Fruit fly (Drosophila melanogaster) Kc167 (cell line): Measurements from ENCODE around the gene CG14915.

Experiments used
- Myc ChIP-seq: fragments of >200 bp; optimal IDR thresholded peaks from 2 replicates; lab custom pipeline; 2017; ENCODE audit warnings: missing external identifiers
- Sin3A ChIP-seq: fragments of >200 bp; optimal IDR thresholded peaks from 2 replicates; lab custom pipeline; 2018; ENCODE audit warnings: missing external identifiers
- insv ChIP-seq: fragments of >200 bp; optimal IDR thresholded peaks from 3 replicates; lab custom pipeline; 2018; ENCODE audit warnings: missing external identifiers
- psq ChIP-seq: fragments of >200 bp; optimal IDR thresholded peaks from 2 replicates; lab custom pipeline; 2017; ENCODE audit warnings: missing external identifiers
- ttk ChIP-seq: sonication (Bioruptor generic); optimal IDR thresholded peaks from 2 replicates; lab custom pipeline; 2017; ENCODE audit warnings: missing external identifiers

dm6 chr2L:11051644-11052492 is 19.0 kb upstream of the CG14915 start:
- TF ChIP-seq ttk (lab: Kevin White, UChicago), result no peak
- TF ChIP-seq Sin3A (lab: Kevin White, UChicago), result no peak
- TF ChIP-seq psq, result no peak
- no peak for TF ChIP-seq Myc (lab: Kevin White, UChicago)
- TF ChIP-seq insv, result no peak
